Worm (Caenorhabditis elegans) whole organism, late embryonic: ENCODE results near the gene ksr-1.

ENCODE experiments used
- ama-1 ChIP-seq: fragments of 150-350 bp; optimal IDR thresholded peaks from 2 replicates; lab custom pipeline; 2014
- ceh-30 ChIP-seq: fragments of 150-350 bp; optimal IDR thresholded peaks from 2 replicates; lab custom pipeline; 2014; ENCODE audit warnings: missing biosample characterization, missing genetic modification characterization
- elt-2 ChIP-seq: sonication (generic microtip); optimal IDR thresholded peaks from 2 replicates; lab custom pipeline; 2016; ENCODE audit warnings: missing genetic modification reagents, missing genetic modification characterization, missing compliant biosample characterization
- hlh-8 ChIP-seq: sonication (generic microtip); optimal IDR thresholded peaks from 2 replicates; lab custom pipeline; 2016; ENCODE audit warnings: missing genotype, missing genetic modification characterization, missing compliant biosample characterization
- nfya-1 ChIP-seq: sonication (generic microtip); optimal IDR thresholded peaks from 2 replicates; lab custom pipeline; 2017; ENCODE audit warnings: missing genetic modification characterization, mild to moderate bottlenecking, missing compliant biosample characterization, antibody characterized with exemption, moderate library complexity
- pros-1 ChIP-seq: fragments of 150-350 bp; optimal IDR thresholded peaks from 2 replicates; lab custom pipeline; 2014; ENCODE audit warnings: missing biosample characterization, missing genetic modification reagents, missing genetic modification characterization
- tbx-2 ChIP-seq: sonication (generic microtip); optimal IDR thresholded peaks from 2 replicates; lab custom pipeline; 2016; ENCODE audit warnings: missing genetic modification characterization, missing compliant biosample characterization
- ttx-3 ChIP-seq: sonication (generic microtip); optimal IDR thresholded peaks from 2 replicates; lab custom pipeline; 2016; ENCODE audit warnings: missing genetic modification reagents, missing genetic modification characterization, missing compliant biosample characterization

DNA sequence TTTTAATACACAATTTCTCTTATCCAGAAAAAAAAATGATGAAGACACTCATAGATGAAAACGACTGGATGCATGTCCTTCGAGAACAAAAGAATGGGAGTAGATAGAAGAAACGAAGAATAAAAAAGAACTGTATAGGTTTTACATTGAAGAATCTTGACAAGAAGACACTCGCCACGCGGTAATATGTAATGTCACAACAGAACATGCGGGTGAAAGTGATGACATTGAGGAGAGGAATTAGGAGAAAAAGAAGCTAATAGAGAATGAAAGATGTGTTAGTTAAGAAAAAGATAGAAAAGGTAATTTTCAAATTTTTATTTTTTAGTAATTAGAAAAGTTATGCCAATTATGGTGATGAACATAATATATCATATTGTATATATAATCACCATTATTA is 19.5 kb upstream of the ksr-1 start:
- TF ChIP-seq elt-2 (no peak), ama-1 (no peak), pros-1 (no peak), ceh-30 (no peak), ttx-3 (tag; lab: Kevin White, UChicago) (no peak), nfya-1 (tag; lab: Kevin White, UChicago) (no peak), hlh-8 (no peak), tbx-2 (tag; lab: Kevin White, UChicago) (no peak)
